Fruit fly (Drosophila melanogaster) whole organism, embryonic: ENCODE data around the gene CG17029.

ENCODE experiments used
- CG30403 ChIP-seq: fragments of 200-800 bp; sonication (Bioruptor generic); optimal IDR thresholded peaks from 3 replicates; lab custom pipeline; 2016; ENCODE audit warnings: missing biosample characterization, missing genetic modification characterization
- CG4707 ChIP-seq: fragments of 200-800 bp; sonication (Bioruptor generic); optimal IDR thresholded peaks from 2 replicates; lab custom pipeline; 2018; ENCODE audit warnings: missing biosample characterization, mild to moderate bottlenecking, missing genetic modification characterization, moderate library complexity
- CG6791 ChIP-seq: fragments of 200-800 bp; sonication (Bioruptor generic); IDR thresholded peaks from 3 replicates; pipeline ENCODE4 v1.3.6; 2022; ENCODE audit warnings: missing biosample characterization, missing genetic modification characterization; ENCODE audit not compliant: partially characterized antibody
- Dfd ChIP-seq, 2 experiments: fragments of >200 bp; optimal IDR thresholded peaks; 2 replicates each; lab custom pipeline; 2017; ENCODE audit warnings: missing biosample characterization in 2 of 2, missing genetic modification characterization in 2 of 2
- Ets65A ChIP-seq: fragments of 200-800 bp; sonication (Bioruptor generic); peaks from one replicate; lab custom pipeline; 2016; ENCODE audit warnings: missing biosample characterization, missing genetic modification characterization
- Meics ChIP-seq: fragments of 200-800 bp; sonication (Bioruptor generic); optimal IDR thresholded peaks from 2 replicates; lab custom pipeline; 2017; ENCODE audit warnings: missing biosample characterization, mild to moderate bottlenecking, missing genetic modification characterization
- cas ChIP-seq: fragments of 200-800 bp; sonication (Bioruptor generic); IDR thresholded peaks from 2 replicates; pipeline ENCODE4 v1.3.6; 2022; ENCODE audit warnings: missing biosample characterization, missing genetic modification characterization

- TF ChIP-seq CG6791 (GFP tag; lab: Robert Waterston, UW): no peak
- no peak for TF ChIP-seq CG4707 (GFP tag; lab: Kevin White, UChicago)
- TF ChIP-seq Meics (GFP tag; lab: Kevin White, UChicago): no peak
- TF ChIP-seq Dfd (GFP tag; optimal IDR thresholded peaks at IDR 0.05; lab: Kevin White, UChicago): no peak
- TF ChIP-seq cas: no peak
- TF ChIP-seq CG30403 (GFP tag; lab: Kevin White, UChicago): no peak
- no peak for TF ChIP-seq Ets65A (GFP tag; lab: Kevin White, UChicago)
These were observed 22.8 kb upstream of the CG17029 start for dm6 chr3L:15953892-15954291.
